Worm (Caenorhabditis elegans): Measurements from ENCODE around the gene srt-43.

srt-43 gene

DNA sequence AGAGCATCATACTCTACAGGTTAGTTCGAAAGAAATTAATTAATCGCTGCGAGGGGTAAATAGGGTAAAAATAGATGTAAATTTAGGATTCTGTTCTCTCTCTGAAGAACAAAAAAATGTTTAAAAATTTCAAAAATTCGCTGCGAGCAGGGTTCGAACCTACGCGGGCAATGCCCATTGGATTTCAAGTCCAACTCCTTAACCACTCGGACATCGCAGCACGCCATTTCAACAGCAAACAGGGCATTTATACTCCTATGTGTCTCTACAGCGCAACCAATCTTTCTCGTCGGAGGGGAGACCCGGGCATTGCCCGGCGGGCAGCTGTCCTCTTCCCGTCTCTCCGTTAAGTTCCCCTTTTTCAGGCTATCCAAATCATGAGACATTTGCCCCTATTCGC lies 11.2 kb downstream of the srt-43 start (continued):
- no peak for TF ChIP-seq egl-27 (tag; optimal IDR thresholded peaks at IDR 0.05)
- no peak for TF ChIP-seq ZK546.5 (tag; optimal IDR thresholded peaks at IDR 0.05)
- TF ChIP-seq nhr-25 (tag; optimal IDR thresholded peaks at IDR 0.05): no peak
- peak; percentile 10 for TF ChIP-seq F13H6.1 (tag; optimal IDR thresholded peaks at IDR 0.05)
- TF ChIP-seq nhr-12 (tag; optimal IDR thresholded peaks at IDR 0.05): no peak
- no peak for TF ChIP-seq snpc-4 (tag; optimal IDR thresholded peaks at IDR 0.05)
- TF ChIP-seq dmd-4 (tag; optimal IDR thresholded peaks at IDR 0.05): no peak
- TF ChIP-seq lin-11 (tag; optimal IDR thresholded peaks at IDR 0.05): no peak
- peak; percentile 70 for TF ChIP-seq nhr-129 (tag; optimal IDR thresholded peaks at IDR 0.05)
- TF ChIP-seq blmp-1 (tag; optimal IDR thresholded peaks at IDR 0.05; ENCODE audit: insufficient read depth): no peak
- TF ChIP-seq mdl-1 (tag; optimal IDR thresholded peaks at IDR 0.05): no peak

DNA sequence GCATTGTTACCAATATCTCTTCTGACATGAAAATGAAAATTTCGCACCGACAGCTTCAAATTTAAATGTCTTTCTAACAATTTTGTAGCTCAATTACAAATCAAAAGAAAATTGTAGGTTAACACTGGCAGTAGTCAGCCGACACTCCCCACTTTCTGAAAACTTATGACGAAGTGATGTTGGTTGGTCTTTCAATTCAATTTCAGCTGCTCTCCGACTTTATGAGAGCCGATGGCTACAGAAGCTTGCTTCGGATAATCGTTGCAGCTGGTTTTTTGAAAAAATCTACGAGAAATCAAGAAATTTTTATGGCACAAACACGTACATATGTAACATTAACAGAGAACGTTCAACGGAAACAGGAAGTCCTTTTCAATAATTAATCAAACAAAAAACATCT lies 15.8 kb downstream of the srt-43 start, which contains the start of gene sre-20:
TSS of gene sre-20 (minus strand) at position 101 of the 400 bp plus-strand sequence.
- TF ChIP-seq gmeb-1 (tag; optimal IDR thresholded peaks at IDR 0.05) (no peak), peb-1 (tag; optimal IDR thresholded peaks at IDR 0.05) (no peak), nhr-25 (tag; optimal IDR thresholded peaks at IDR 0.05) (no peak), nhr-10 (tag; optimal IDR thresholded peaks at IDR 0.05) (no peak), ceh-16 (tag; optimal IDR thresholded peaks at IDR 0.05) (no peak), unc-55 (GFP tag; optimal IDR thresholded peaks at IDR 0.05) (no peak), ztf-4 (tag; optimal IDR thresholded peaks at IDR 0.05) (no peak), crh-2 (tag; optimal IDR thresholded peaks at IDR 0.05) (no peak), lin-11 (tag; optimal IDR thresholded peaks at IDR 0.05) (no peak), fos-1 (tag; optimal IDR thresholded peaks at IDR 0.05) (no peak), ztf-11 (tag; optimal IDR thresholded peaks at IDR 0.05) (no peak), ZK546.5 (tag; optimal IDR thresholded peaks at IDR 0.05) (no peak), elt-3 (tag; optimal IDR thresholded peaks at IDR 0.05) (no peak), dmd-4 (tag; optimal IDR thresholded peaks at IDR 0.05) (no peak), mdl-1 (tag; optimal IDR thresholded peaks at IDR 0.05) (no peak), lin-39 (tag; optimal IDR thresholded peaks at IDR 0.05) (no peak), lsy-2 (tag; optimal IDR thresholded peaks at IDR 0.05) (no peak), mbf-1 (tag; optimal IDR thresholded peaks at IDR 0.05) (no peak), R02D3.7 (tag; optimal IDR thresholded peaks at IDR 0.05) (no peak), sma-9 (GFP tag; optimal IDR thresholded peaks at IDR 0.05) (no peak), sma-9 (tag; optimal IDR thresholded peaks at IDR 0.05) (no peak)

DNA sequence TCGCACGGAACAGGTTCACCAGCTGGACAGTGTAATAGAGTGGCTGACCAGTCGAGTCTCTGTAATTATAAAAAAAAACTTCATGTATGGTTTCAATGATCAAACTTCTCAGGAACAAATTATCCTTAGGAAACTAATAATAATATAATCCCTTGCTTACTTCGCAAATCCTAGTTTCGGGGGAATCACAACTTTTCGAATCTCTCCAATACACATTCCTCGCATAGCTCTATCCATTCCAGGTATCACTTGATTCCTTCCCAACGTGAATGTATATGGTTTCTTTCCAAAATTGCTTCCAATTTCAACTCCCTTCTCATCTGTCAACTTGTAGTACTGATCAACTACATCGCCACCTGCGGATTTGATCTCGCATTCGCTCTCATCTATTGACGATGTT lies 17.3 kb downstream of the srt-43 start:
- TF ChIP-seq lsy-2 (tag; optimal IDR thresholded peaks at IDR 0.05): no peak

DNA sequence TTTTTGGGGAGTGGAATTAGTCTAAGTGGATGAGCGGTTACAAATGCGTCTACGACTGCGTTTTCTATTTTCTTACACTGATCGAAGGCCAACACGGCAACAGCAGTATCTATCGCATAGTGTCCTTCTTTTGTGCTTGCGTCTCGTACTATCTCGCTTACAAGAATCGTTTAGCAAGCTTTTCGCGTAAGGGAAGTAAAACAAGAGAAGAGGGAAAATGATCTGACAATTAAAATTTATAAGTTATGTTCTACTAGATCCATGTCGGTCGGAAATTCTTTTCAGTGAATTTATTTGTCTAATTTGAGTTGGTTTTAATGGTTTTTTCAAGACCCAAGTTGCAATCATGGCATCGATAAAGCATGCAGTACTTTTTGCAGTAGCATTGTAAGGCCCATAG lies 18.0 kb downstream of the srt-43 start, which contains the start of gene fkb-4:
TSS of gene fkb-4 (minus strand) at position 101 of the 400 bp plus-strand sequence.
- no peak for TF ChIP-seq nhr-77 (tag; optimal IDR thresholded peaks at IDR 0.05)
- TF ChIP-seq nhr-21 (tag; optimal IDR thresholded peaks at IDR 0.05): no peak
- TF ChIP-seq nhr-25 (tag; optimal IDR thresholded peaks at IDR 0.05): no peak
- TF ChIP-seq nhr-129 (tag; optimal IDR thresholded peaks at IDR 0.05): no peak
- TF ChIP-seq nhr-11 (tag; optimal IDR thresholded peaks at IDR 0.05): no peak
- no peak for TF ChIP-seq Y55F3AM.14 (GFP tag; optimal IDR thresholded peaks at IDR 0.05)
- no peak for TF ChIP-seq lsy-2 (tag; optimal IDR thresholded peaks at IDR 0.05)
- no peak for TF ChIP-seq mab-5 (tag; optimal IDR thresholded peaks at IDR 0.05)
- no peak for TF ChIP-seq sem-4 (tag; optimal IDR thresholded peaks at IDR 0.05)
- TF ChIP-seq R02D3.7 (tag; optimal IDR thresholded peaks at IDR 0.05): no peak
- TF ChIP-seq snpc-4 (tag; optimal IDR thresholded peaks at IDR 0.05): no peak
- no peak for TF ChIP-seq sma-9 (GFP tag; optimal IDR thresholded peaks at IDR 0.05)
- TF ChIP-seq sma-9 (tag; optimal IDR thresholded peaks at IDR 0.05): no peak
- no peak for TF ChIP-seq ceh-82 (tag; optimal IDR thresholded peaks at IDR 0.05)

DNA sequence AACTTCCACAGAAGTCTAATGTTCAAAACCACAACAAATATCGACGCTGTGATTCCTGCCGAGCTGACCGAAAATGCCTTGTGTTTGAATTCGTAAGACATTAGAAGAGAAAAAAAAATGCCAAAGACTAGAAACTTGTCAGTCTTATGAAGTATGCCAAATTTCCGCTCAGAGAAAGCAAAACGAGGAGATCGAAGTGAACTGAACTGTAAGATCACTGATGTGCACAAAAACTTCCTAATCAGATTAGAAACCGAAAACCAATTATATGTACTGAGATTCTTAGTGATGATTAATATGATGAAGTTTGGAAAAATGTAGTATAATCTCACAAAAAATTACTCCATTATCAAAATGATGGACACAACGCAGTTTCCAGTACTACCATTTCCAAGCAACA lies 19.4 kb downstream of the srt-43 start, which contains the start of gene srbc-44:
TSS of gene srbc-44 (minus strand) at position 101 of the 400 bp plus-strand sequence.
- TF ChIP-seq gmeb-1 (tag; optimal IDR thresholded peaks at IDR 0.05): no peak
- no peak for TF ChIP-seq ztf-1 (GFP tag; conservative IDR thresholded peaks at IDR 0.05)

Measured in whole organism, L2 larva.